Fruit fly (Drosophila melanogaster): ENCODE data around the gene CG2211.

CG2211 gene

DNA sequence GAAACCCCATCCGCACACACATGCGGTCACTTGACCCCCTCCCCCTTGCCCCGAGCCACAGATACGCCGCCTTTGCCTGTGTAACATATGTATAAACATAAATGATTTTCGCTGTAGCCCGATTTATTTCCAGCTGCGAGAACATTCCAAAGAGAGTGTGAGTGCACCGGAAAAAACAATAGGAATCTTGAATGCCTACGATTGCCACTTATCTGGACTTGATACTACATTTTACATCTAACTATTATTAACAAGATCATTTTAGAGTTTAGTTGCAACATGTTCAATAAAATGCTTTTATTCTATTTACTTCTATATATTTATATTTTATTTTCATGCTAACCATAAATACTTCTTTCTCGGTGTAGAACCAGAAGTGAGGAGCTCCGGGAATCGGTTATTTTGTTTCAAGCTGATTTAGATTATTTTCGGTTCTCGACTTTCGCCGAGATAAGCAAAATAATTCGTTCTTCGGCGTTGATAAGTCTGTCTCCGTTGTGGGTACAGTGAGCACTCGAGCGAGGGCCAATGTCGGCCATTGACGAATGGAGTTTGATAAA is 35.0 kb downstream of the CG2211 start (continued):
- TF ChIP-seq zfh2 (GFP tag; optimal IDR thresholded peaks at IDR 0.05): no peak
- peak; percentile 62 for TF ChIP-seq CG4424 (GFP tag; optimal IDR thresholded peaks at IDR 0.05)
- peak; percentile 77 for TF ChIP-seq caup (GFP tag; optimal IDR thresholded peaks at IDR 0.05; ENCODE audit: severe bottlenecking)
- no peak for TF ChIP-seq schlank (tag; optimal IDR thresholded peaks at IDR 0.05)
- peak; percentile 63 for TF ChIP-seq wor (GFP tag; IDR thresholded peaks at IDR 0.05)
- TF ChIP-seq org-1 (GFP tag; optimal IDR thresholded peaks at IDR 0.05): peak; percentile 75
- no peak for TF ChIP-seq luna (GFP tag; optimal IDR thresholded peaks at IDR 0.05)
- TF ChIP-seq lbe (GFP tag; optimal IDR thresholded peaks at IDR 0.05): peak; percentile 79
- peak; percentile 51 for TF ChIP-seq Gug (GFP tag; IDR thresholded peaks at IDR 0.05)
- peak; percentile 62 for TF ChIP-seq CG8359 (GFP tag; optimal IDR thresholded peaks at IDR 0.05; ENCODE audit: borderline replicate concordance)
- TF ChIP-seq twi (tag; optimal IDR thresholded peaks at IDR 0.05): peak; percentile 96
- TF ChIP-seq CG10565 (GFP tag; optimal IDR thresholded peaks at IDR 0.05): no peak
- TF ChIP-seq CG6272 (GFP tag; IDR thresholded peaks at IDR 0.05): peak; percentile 62
- peak; percentile 84 for TF ChIP-seq CG10267 (tag; optimal IDR thresholded peaks at IDR 0.05)
- TF ChIP-seq CG31224 (GFP tag; IDR thresholded peaks at IDR 0.05): peak; percentile 67
- TF ChIP-seq ab (GFP tag; optimal IDR thresholded peaks at IDR 0.05): no peak
- no peak for TF ChIP-seq lov (optimal IDR thresholded peaks at IDR 0.05)
- peak; percentile 68; the same call in 2 of the 3 replicates for TF ChIP-seq lov (GFP tag; IDR thresholded peaks at IDR 0.05)
- peak; percentile 29 for TF ChIP-seq fd3F (GFP tag; optimal IDR thresholded peaks at IDR 0.05)
- no peak for TF ChIP-seq bbx (GFP tag; IDR thresholded peaks at IDR 0.05; ENCODE audit: partially characterized antibody)
- peak; percentile 75 for TF ChIP-seq CG12659 (GFP tag; optimal IDR thresholded peaks at IDR 0.05)
- TF ChIP-seq CG17361 (GFP tag; IDR thresholded peaks at IDR 0.05): peak; percentile 94
- peak; percentile 82 for TF ChIP-seq CG30403 (GFP tag; optimal IDR thresholded peaks at IDR 0.05)
- no peak for TF ChIP-seq usp (GFP tag; optimal IDR thresholded peaks at IDR 0.05)
- no peak for TF ChIP-seq corto (GFP tag; optimal IDR thresholded peaks at IDR 0.05)
- TF ChIP-seq CG34224 (GFP tag; IDR thresholded peaks at IDR 0.05; ENCODE audit: partially characterized antibody): no peak
- TF ChIP-seq ttk (GFP tag; IDR thresholded peaks at IDR 0.05): peak; percentile 48
- TF ChIP-seq slp2 (GFP tag; optimal IDR thresholded peaks at IDR 0.05): peak; percentile 22
- peak; percentile 72 for TF ChIP-seq CG1233 (GFP tag; optimal IDR thresholded peaks at IDR 0.05)
- TF ChIP-seq pros (GFP tag; optimal IDR thresholded peaks at IDR 0.05): peak; percentile 75
- TF ChIP-seq CG14860 (GFP tag; IDR thresholded peaks at IDR 0.05; ENCODE audit: partially characterized antibody): no peak
- peak; percentile 13; the same call in 1 of the 2 replicates for TF ChIP-seq Ravus (GFP tag; IDR thresholded peaks at IDR 0.05)
- no peak for TF ChIP-seq p53 (GFP tag; optimal IDR thresholded peaks at IDR 0.05)
- peak; percentile 74 for TF ChIP-seq stc (GFP tag; IDR thresholded peaks at IDR 0.05)
- TF ChIP-seq CG7839 (tag; optimal IDR thresholded peaks at IDR 0.05): peak; percentile 89
- TF ChIP-seq btn (GFP tag; optimal IDR thresholded peaks at IDR 0.05): no peak
- peak; percentile 72 for TF ChIP-seq CG10654 (GFP tag; optimal IDR thresholded peaks at IDR 0.05)
- no peak for TF ChIP-seq prd (optimal IDR thresholded peaks at IDR 0.05)
- TF ChIP-seq prd (GFP tag; IDR thresholded peaks at IDR 0.05): peak; percentile 89
- TF ChIP-seq CG6813 (GFP tag; optimal IDR thresholded peaks at IDR 0.05): peak; percentile 79
- peak; percentile 69; the same call in 2 of the 3 replicates for TF ChIP-seq Dbx (GFP tag; IDR thresholded peaks at IDR 0.05)
- no peak for TF ChIP-seq tio (GFP tag; optimal IDR thresholded peaks at IDR 0.05)
- TF ChIP-seq vfl (GFP tag; optimal IDR thresholded peaks at IDR 0.05): peak; percentile 18
- TF ChIP-seq fd102C (GFP tag; optimal IDR thresholded peaks at IDR 0.05): peak; percentile 41
- no peak for TF ChIP-seq Dp (GFP tag; optimal IDR thresholded peaks at IDR 0.05)
- TF ChIP-seq Opbp (GFP tag; IDR thresholded peaks at IDR 0.05; ENCODE audit: partially characterized antibody): no peak
- no peak for TF ChIP-seq CG17186 (GFP tag; optimal IDR thresholded peaks at IDR 0.05)
- TF ChIP-seq Antp (GFP tag; optimal IDR thresholded peaks at IDR 0.05): no peak
- peak; percentile 48 for TF ChIP-seq CG31388 (GFP tag; optimal IDR thresholded peaks at IDR 0.05)
- peak; percentile 24 for TF ChIP-seq mam (GFP tag; optimal IDR thresholded peaks at IDR 0.05)

Data from whole organism, embryonic.